Fruit fly (Drosophila melanogaster) whole organism, adult: Measurements from ENCODE around the gene CG13613.

ENCODE experiments used
- CG12768 ChIP-seq: fragments of 200-800 bp; sonication (Bioruptor generic); optimal IDR thresholded peaks from 2 replicates; lab custom pipeline; 2017; ENCODE audit warnings: missing biosample characterization, missing genetic modification characterization, mild to moderate bottlenecking, moderate library complexity, missing genetic modification reagents
- CG14711 ChIP-seq: fragments of 200-800 bp; sonication (Bioruptor generic); optimal IDR thresholded peaks from 2 replicates; lab custom pipeline; 2018; ENCODE audit warnings: missing biosample characterization, mild to moderate bottlenecking, missing genetic modification characterization, moderate library complexity
- CG7101 ChIP-seq: fragments of 200-800 bp; sonication (Bioruptor generic); optimal IDR thresholded peaks from 2 replicates; lab custom pipeline; 2018; ENCODE audit warnings: missing biosample characterization, mild to moderate bottlenecking, missing genetic modification characterization, moderate library complexity
- Hr96 ChIP-seq: fragments of 200-800 bp; sonication (Bioruptor generic); optimal IDR thresholded peaks from 2 replicates; lab custom pipeline; 2016; ENCODE audit warnings: missing biosample characterization, missing genetic modification characterization
- cic ChIP-seq: fragments of 200-800 bp; sonication (Bioruptor generic); optimal IDR thresholded peaks from 2 replicates; lab custom pipeline; 2017; ENCODE audit warnings: missing biosample characterization, mild to moderate bottlenecking, missing genetic modification characterization, moderate library complexity

dm6 chr3R:24384952-24385351 is 19.6 kb downstream of the CG13613 start, which contains the start of gene CG17780:
- no peak for TF ChIP-seq Hr96 (GFP tag; lab: Kevin White, UChicago)
- TF ChIP-seq CG7101, result no peak
- TF ChIP-seq CG12768 (GFP tag; lab: Kevin White, UChicago), result no peak
- TF ChIP-seq cic (GFP tag; lab: Kevin White, UChicago), result no peak
- no peak for TF ChIP-seq CG14711 (tag; lab: Kevin White, UChicago)
